Worm (Caenorhabditis elegans): Measurements from ENCODE around the gene txt-19.

DNA sequence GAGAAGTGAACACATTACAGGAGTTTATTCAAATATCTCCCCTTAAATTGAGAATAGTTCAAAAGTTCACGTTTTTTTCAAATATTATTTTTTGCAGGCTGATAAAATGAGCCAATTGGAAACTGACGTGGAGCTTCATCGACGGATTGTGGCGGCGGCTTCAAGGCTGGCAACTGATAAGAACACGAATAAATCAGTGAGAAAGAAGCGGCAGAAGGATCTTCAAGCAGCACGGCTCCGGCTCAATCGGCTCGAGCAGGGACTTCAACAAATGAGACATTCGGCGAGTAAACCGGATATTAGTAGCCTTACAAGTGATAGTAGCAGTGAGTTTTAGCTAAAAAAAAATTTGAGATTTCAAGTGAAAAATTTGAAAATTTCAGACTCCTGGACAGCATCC, 20.4 kb upstream of the txt-19 start, which contains the start of gene M02B1.4:
- TF ChIP-seq ama-1 (optimal IDR thresholded peaks at IDR 0.05) (no peak), tra-4 (tag; optimal IDR thresholded peaks at IDR 0.05) (no peak), hmbx-1 (tag; optimal IDR thresholded peaks at IDR 0.05) (no peak), ets-7 (tag; optimal IDR thresholded peaks at IDR 0.05) (no peak), ceh-36 (tag; optimal IDR thresholded peaks at IDR 0.05) (no peak), flt-1 (GFP tag; IDR thresholded peaks at IDR 0.05) (no peak), ceh-13 (GFP tag; optimal IDR thresholded peaks at IDR 0.05) (no peak), F13C5.2 (tag; optimal IDR thresholded peaks at IDR 0.05) (no peak), hnd-1 (tag; optimal IDR thresholded peaks at IDR 0.05) (no peak), hmg-4 (GFP tag; optimal IDR thresholded peaks at IDR 0.05) (no peak), pes-1 (GFP tag; IDR thresholded peaks at IDR 0.05) (no peak), sea-1 (GFP tag; conservative IDR thresholded peaks at IDR 0.05) (no peak), tbx-37 (GFP tag; conservative IDR thresholded peaks at IDR 0.05) (no peak)
